Fruit fly (Drosophila melanogaster): ENCODE data around the gene CG2975.

Gene CG2975

dm6 chr2L:2861885-2862620, 22.1 kb downstream of the CG2975 start (continued):
- no peak for TF ChIP-seq Abd-B (GFP tag; optimal IDR thresholded peaks at IDR 0.05)
- no peak for TF ChIP-seq CG4854 (GFP tag; optimal IDR thresholded peaks at IDR 0.05)
- TF ChIP-seq CG14014 (GFP tag; IDR thresholded peaks at IDR 0.05) = 0 out of 2 replicates have a peak, but pooled peaks have one; percentile 6
- TF ChIP-seq kay (GFP tag; optimal IDR thresholded peaks at IDR 0.05) = no peak
- no peak for TF ChIP-seq MBD-R2 (GFP tag; IDR thresholded peaks at IDR 0.05)
- TF ChIP-seq CG5953 (GFP tag; IDR thresholded peaks at IDR 0.05) = no peak
- TF ChIP-seq Nf-YB (GFP tag; optimal IDR thresholded peaks at IDR 0.05) = no peak
- TF ChIP-seq fd102C (GFP tag; optimal IDR thresholded peaks at IDR 0.05) = no peak
- no peak for TF ChIP-seq repo (GFP tag; optimal IDR thresholded peaks at IDR 0.05)
- TF ChIP-seq CG30020 (tag; optimal IDR thresholded peaks at IDR 0.05) = no peak
- TF ChIP-seq pita (GFP tag; optimal IDR thresholded peaks at IDR 0.05) = no peak
- TF ChIP-seq CG12769 (tag; optimal IDR thresholded peaks at IDR 0.05) = peak; percentile 2
- TF ChIP-seq dm (GFP tag; optimal IDR thresholded peaks at IDR 0.05) = no peak
- no peak for TF ChIP-seq CG31388 (GFP tag; optimal IDR thresholded peaks at IDR 0.05)
- no peak for TF ChIP-seq Sin3A (optimal IDR thresholded peaks at IDR 0.05)
- no peak for TF ChIP-seq CkIIα-i1 (GFP tag; IDR thresholded peaks at IDR 0.05)
- TF ChIP-seq CG6813 (GFP tag; optimal IDR thresholded peaks at IDR 0.05) = no peak
- 0 out of 2 replicates have a peak, but pooled peaks have one; percentile 39 for TF ChIP-seq sna (GFP tag; IDR thresholded peaks at IDR 0.05; ENCODE audit: partially characterized antibody)
- no peak for TF ChIP-seq jumu (GFP tag; optimal IDR thresholded peaks at IDR 0.05)
- TF ChIP-seq CG34376 (GFP tag; optimal IDR thresholded peaks at IDR 0.05) = peak; percentile 53
- peak; percentile 43; the same call in 1 of the 3 replicates for TF ChIP-seq CG16813 (GFP tag; IDR thresholded peaks at IDR 0.05; ENCODE audit: partially characterized antibody)
- peak; percentile 22 for TF ChIP-seq Fer1 (GFP tag; optimal IDR thresholded peaks at IDR 0.05)
- TF ChIP-seq bsh (GFP tag; optimal IDR thresholded peaks at IDR 0.05) = peak; percentile 7 to 55
- peak; percentile 20 for TF ChIP-seq CG3163 (GFP tag; optimal IDR thresholded peaks at IDR 0.05)
- no peak for TF ChIP-seq chn (GFP tag; optimal IDR thresholded peaks at IDR 0.05)
- no peak for TF ChIP-seq CG8281 (tag; optimal IDR thresholded peaks at IDR 0.05)
- TF ChIP-seq CTCF (GFP tag; optimal IDR thresholded peaks at IDR 0.05) = no peak
- peak; percentile 3 for TF ChIP-seq CG6854 (GFP tag; optimal IDR thresholded peaks at IDR 0.05)
- TF ChIP-seq Mes4 (GFP tag; optimal IDR thresholded peaks at IDR 0.05) = no peak
- TF ChIP-seq Ptx1 (GFP tag; IDR thresholded peaks at IDR 0.05) = no peak
- TF ChIP-seq CG10543 (GFP tag; optimal IDR thresholded peaks at IDR 0.05) = peak; percentile 35
- no peak for TF ChIP-seq CG30431 (GFP tag; optimal IDR thresholded peaks at IDR 0.05)
- TF ChIP-seq ssp (GFP tag; IDR thresholded peaks at IDR 0.05) = no peak
- TF ChIP-seq chinmo (GFP tag; IDR thresholded peaks at IDR 0.05; ENCODE audit: partially characterized antibody) = peak; percentile 98
- no peak for TF ChIP-seq CG8388 (GFP tag; optimal IDR thresholded peaks at IDR 0.05)
- TF ChIP-seq CG1529 (GFP tag; optimal IDR thresholded peaks at IDR 0.05) = no peak
- no peak for TF ChIP-seq CG4360 (GFP tag; IDR thresholded peaks at IDR 0.05)
- peak; percentile 39 for TF ChIP-seq pros (GFP tag; optimal IDR thresholded peaks at IDR 0.05)
- 0 out of 2 replicates have a peak, but pooled peaks have one; percentile 31 for TF ChIP-seq gsb (GFP tag; IDR thresholded peaks at IDR 0.05)
- TF ChIP-seq disco-r (GFP tag; optimal IDR thresholded peaks at IDR 0.05) = no peak
- no peak for TF ChIP-seq Atf3 (GFP tag; optimal IDR thresholded peaks at IDR 0.05)
- no peak for TF ChIP-seq rib (GFP tag; IDR thresholded peaks at IDR 0.05)
- no peak for TF ChIP-seq CG7271 (tag; optimal IDR thresholded peaks at IDR 0.05)
- peak; percentile 20 for TF ChIP-seq tap (tag; optimal IDR thresholded peaks at IDR 0.05)
- no peak for TF ChIP-seq al (GFP tag; IDR thresholded peaks at IDR 0.05)
- no peak for TF ChIP-seq inv (GFP tag; IDR thresholded peaks at IDR 0.05; ENCODE audit: partially characterized antibody)
- TF ChIP-seq CG14441 (GFP tag; IDR thresholded peaks at IDR 0.05) = no peak
- no peak for TF ChIP-seq Oli (tag; optimal IDR thresholded peaks at IDR 0.05)
- TF ChIP-seq Hey (tag; optimal IDR thresholded peaks at IDR 0.05) = no peak
- TF ChIP-seq salm (tag; optimal IDR thresholded peaks at IDR 0.05) = no peak
- no peak for TF ChIP-seq vfl (GFP tag; optimal IDR thresholded peaks at IDR 0.05)

Data from whole organism, embryonic.